Worm (Caenorhabditis elegans) whole organism, late embryonic: ENCODE results near the gene inx-1.

ENCODE experiments used
- C08G9.2 ChIP-seq: sonication (generic microtip); optimal IDR thresholded peaks from 2 replicates; lab custom pipeline; 2016; ENCODE audit warnings: mild to moderate bottlenecking, missing genetic modification characterization, moderate library complexity, missing compliant biosample characterization
- T23F11.4 ChIP-seq: fragments of 200-800 bp; sonication (Bioruptor generic); optimal IDR thresholded peaks from 2 replicates; lab custom pipeline; 2018; ENCODE audit warnings: mild to moderate bottlenecking, missing genetic modification characterization, missing compliant biosample characterization
- Y22D7AL.16 ChIP-seq: sonication (generic microtip); optimal IDR thresholded peaks from 2 replicates; lab custom pipeline; 2016; ENCODE audit warnings: missing genetic modification characterization, missing compliant biosample characterization
- ama-1 ChIP-seq: fragments of 150-350 bp; optimal IDR thresholded peaks from 2 replicates; lab custom pipeline; 2014
- ceh-19 ChIP-seq: fragments of 200-800 bp; sonication (Bioruptor generic); optimal IDR thresholded peaks from 2 replicates; lab custom pipeline; 2018; ENCODE audit warnings: mild to moderate bottlenecking, missing genetic modification characterization, missing compliant biosample characterization
- ceh-34 ChIP-seq: sonication (generic microtip); optimal IDR thresholded peaks from 2 replicates; lab custom pipeline; 2016; ENCODE audit warnings: mild to moderate bottlenecking, missing genetic modification characterization, missing compliant biosample characterization
- dmd-4 ChIP-seq: sonication (generic microtip); optimal IDR thresholded peaks from 2 replicates; lab custom pipeline; 2016; ENCODE audit warnings: borderline replicate concordance, missing genetic modification characterization, missing compliant biosample characterization
- elt-2 ChIP-seq: sonication (generic microtip); optimal IDR thresholded peaks from 2 replicates; lab custom pipeline; 2016; ENCODE audit warnings: missing genetic modification reagents, missing genetic modification characterization, missing compliant biosample characterization
- hlh-15 ChIP-seq: sonication (generic microtip); optimal IDR thresholded peaks from 2 replicates; lab custom pipeline; 2016; ENCODE audit warnings: missing genetic modification characterization, missing compliant biosample characterization
- nhr-11 ChIP-seq: fragments of 150-350 bp; optimal IDR thresholded peaks from 2 replicates; lab custom pipeline; 2014; ENCODE audit warnings: missing biosample characterization, missing genetic modification characterization
- sox-4 ChIP-seq: sonication (generic microtip); optimal IDR thresholded peaks from 2 replicates; lab custom pipeline; 2017; ENCODE audit warnings: mild to moderate bottlenecking, missing genetic modification characterization, inconsistent platforms, missing compliant biosample characterization
- tbx-2 ChIP-seq: sonication (generic microtip); optimal IDR thresholded peaks from 2 replicates; lab custom pipeline; 2016; ENCODE audit warnings: missing genetic modification characterization, missing compliant biosample characterization
- unc-55 ChIP-seq: sonication (generic microtip); optimal IDR thresholded peaks from 2 replicates; lab custom pipeline; 2017; ENCODE audit warnings: missing biosample characterization, missing genetic modification reagents, missing genetic modification characterization

DNA sequence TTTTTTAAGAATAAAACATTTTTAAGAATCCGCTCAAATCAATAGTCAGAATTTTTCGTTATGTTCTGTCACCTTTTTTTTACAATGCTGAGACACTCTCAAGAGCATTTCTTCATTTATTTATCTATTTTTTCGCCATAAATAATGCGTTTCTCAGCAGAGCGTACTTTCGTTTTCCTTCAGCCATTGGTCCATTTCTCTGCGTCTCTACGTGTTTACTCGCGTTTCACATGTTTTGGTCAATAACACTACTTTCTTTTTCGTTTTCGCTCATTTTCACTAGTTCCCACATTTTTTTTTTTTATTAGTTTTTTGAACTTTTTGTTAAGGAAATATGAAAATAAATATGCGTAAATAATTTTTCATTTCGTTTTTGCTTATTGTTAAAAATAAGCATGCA, 21.7 kb downstream of the inx-1 start:
- TF ChIP-seq nhr-11 (tag; lab: Kevin White, UChicago) (no peak), C08G9.2 (tag; lab: Kevin White, UChicago) (no peak), hlh-15 (tag; lab: Kevin White, UChicago) (no peak), tbx-2 (tag; lab: Kevin White, UChicago) (no peak), T23F11.4 (no peak), ceh-19 (GFP tag; lab: Kevin White, UChicago) (no peak), dmd-4 (tag; lab: Kevin White, UChicago) (no peak), Y22D7AL.16 (tag; lab: Kevin White, UChicago) (no peak), elt-2 (tag; lab: Kevin White, UChicago) (no peak), sox-4 (tag; lab: Kevin White, UChicago) (no peak), ama-1 (lab: Kevin White, UChicago) (no peak), unc-55 (GFP tag; lab: Kevin White, UChicago) (no peak), ceh-34 (tag; lab: Kevin White, UChicago) (no peak)
